Fruit fly (Drosophila melanogaster): Measurements from ENCODE around the gene IPIP.

Gene IPIP

DNA sequence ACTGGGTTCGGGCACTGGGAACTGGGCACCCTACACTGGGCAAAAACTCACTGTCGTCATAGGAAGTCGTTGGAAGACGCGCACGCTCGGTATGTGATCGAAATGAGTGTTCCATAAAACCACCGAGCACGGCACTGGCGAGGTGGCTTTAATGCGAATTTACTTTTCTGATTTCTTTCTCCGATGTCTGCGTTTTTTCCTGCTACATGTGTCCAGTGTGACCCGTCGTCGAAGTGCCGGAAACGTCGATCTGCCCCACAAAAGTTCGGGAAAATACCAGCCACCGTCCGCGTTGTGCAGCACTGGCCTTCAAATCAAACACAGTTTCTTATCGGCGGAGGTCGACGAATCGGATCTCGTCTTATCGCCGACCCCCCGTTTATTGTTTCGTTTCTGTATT is 48.6 kb upstream of the IPIP start, which contains the start of gene Kdm5 (continued):
- TF ChIP-seq CG6254 (GFP tag; optimal IDR thresholded peaks at IDR 0.05) (no peak), Tbp (GFP tag; optimal IDR thresholded peaks at IDR 0.05) (no peak), CG8944 (GFP tag; optimal IDR thresholded peaks at IDR 0.05) (peak; percentile 23), Pdp1 (GFP tag; optimal IDR thresholded peaks at IDR 0.05) (peak in 1 of 2 experiments; percentile 50), CG1603 (tag; optimal IDR thresholded peaks at IDR 0.05) (peak; percentile 82), Bgb (GFP tag; IDR thresholded peaks at IDR 0.05; ENCODE audit: partially characterized antibody) (peak; percentile 32; the same call in 1 of the 2 replicates), knrl (GFP tag; IDR thresholded peaks at IDR 0.05; ENCODE audit: partially characterized antibody) (0 out of 3 replicates have a peak, but pooled peaks have one; percentile 12), HLH3B (GFP tag; IDR thresholded peaks at IDR 0.05) (0 out of 2 replicates have a peak, but pooled peaks have one; percentile 28), Side (GFP tag; optimal IDR thresholded peaks at IDR 0.05) (peak; percentile 47), trem (tag; optimal IDR thresholded peaks at IDR 0.05) (peak; percentile 35), Myb (GFP tag; optimal IDR thresholded peaks at IDR 0.05) (peak; percentile 88), CG8924 (tag; optimal IDR thresholded peaks at IDR 0.05) (peak; percentile 7), jing (GFP tag; optimal IDR thresholded peaks at IDR 0.05) (no peak), fd3F (GFP tag; optimal IDR thresholded peaks at IDR 0.05) (no peak), CG15011 (GFP tag; optimal IDR thresholded peaks at IDR 0.05) (no peak), CG13894 (tag; optimal IDR thresholded peaks at IDR 0.05) (no peak), CG15514 (GFP tag; optimal IDR thresholded peaks at IDR 0.05) (peak; percentile 69), CG6791 (GFP tag; IDR thresholded peaks at IDR 0.05; ENCODE audit: partially characterized antibody) (peak; percentile 55), cas (GFP tag; IDR thresholded peaks at IDR 0.05) (no peak), CG12236 (GFP tag; optimal IDR thresholded peaks at IDR 0.05) (no peak), Hmr (GFP tag; optimal IDR thresholded peaks at IDR 0.05) (peak; percentile 54), gce (GFP tag; IDR thresholded peaks at IDR 0.05) (0 out of 3 replicates have a peak, but pooled peaks have one; percentile 5), Med (GFP tag) (peak; percentile 93), PHDP (tag; optimal IDR thresholded peaks at IDR 0.05) (peak; percentile 8), Deaf1 (tag; optimal IDR thresholded peaks at IDR 0.05) (peak; percentile 61), NC2β (GFP tag; optimal IDR thresholded peaks at IDR 0.05) (peak; percentile 54), Drgx (GFP tag; IDR thresholded peaks at IDR 0.05) (peak; percentile 45; the same call in 1 of the 2 replicates), pzg (GFP tag; optimal IDR thresholded peaks at IDR 0.05) (peak; percentile 92), CG9609 (GFP tag; optimal IDR thresholded peaks at IDR 0.05) (peak; percentile 54), phol (tag; optimal IDR thresholded peaks at IDR 0.05) (peak; percentile 70), seq (GFP tag; IDR thresholded peaks at IDR 0.05) (no peak), CG13296 (GFP tag; optimal IDR thresholded peaks at IDR 0.05) (no peak), HLHmδ (GFP tag; optimal IDR thresholded peaks at IDR 0.05) (peak; percentile 63), CG7987 (GFP tag; optimal IDR thresholded peaks at IDR 0.05) (peak; percentile 47), ara (GFP tag; IDR thresholded peaks at IDR 0.05) (peak; percentile 47; the same call in 1 of the 2 replicates), pan (optimal IDR thresholded peaks at IDR 0.05) (no peak), pan (GFP tag; optimal IDR thresholded peaks at IDR 0.05 in 1 of 2, IDR thresholded peaks at IDR 0.05 in 1 of 2) (peak in 1 of 2 experiments; percentile 49), HLH54F (GFP tag; optimal IDR thresholded peaks at IDR 0.05) (peak; percentile 17), CG4854 (GFP tag; optimal IDR thresholded peaks at IDR 0.05) (no peak), Dref (GFP tag; IDR thresholded peaks at IDR 0.05) (peak; percentile 50; the same call in 1 of the 2 replicates), nmo (GFP tag; optimal IDR thresholded peaks at IDR 0.05) (peak; percentile 25), insv (GFP tag; optimal IDR thresholded peaks at IDR 0.05) (peak in 1 of 2 experiments; percentile 27), MTF-1 (GFP tag; optimal IDR thresholded peaks at IDR 0.05; ENCODE audit: borderline replicate concordance) (peak; percentile 30), exex (tag; optimal IDR thresholded peaks at IDR 0.05) (peak; percentile 37), CG11398 (GFP tag; optimal IDR thresholded peaks at IDR 0.05) (peak; percentile 6), Fer3 (tag; optimal IDR thresholded peaks at IDR 0.05) (peak; percentile 11), HLH4C (GFP tag; IDR thresholded peaks at IDR 0.05; ENCODE audit: partially characterized antibody) (no peak), CG10274 (GFP tag; optimal IDR thresholded peaks at IDR 0.05) (peak; percentile 65), vvl (GFP tag; IDR thresholded peaks at IDR 0.05) (peak; percentile 61)
